Worm (Caenorhabditis elegans): ENCODE results near the gene F49F1.10.

The F49F1.10 gene

ce11 chrIV:4173789-4174188 lies 34.9 kb upstream of the F49F1.10 start, which contains the start of gene rnp-3:
rnp-3 (plus strand) TSS chrIV:4174089.
- TF ChIP-seq skn-1 (tag; optimal IDR thresholded peaks at IDR 0.05): no peak
- TF ChIP-seq unc-30 (tag; optimal IDR thresholded peaks at IDR 0.05): no peak
- TF ChIP-seq lin-35 (GFP tag; optimal IDR thresholded peaks at IDR 0.05): no peak
- no peak for TF ChIP-seq tlp-1 (tag; optimal IDR thresholded peaks at IDR 0.05)
- no peak for TF ChIP-seq fkh-10 (GFP tag; optimal IDR thresholded peaks at IDR 0.05)
- TF ChIP-seq lin-15B (tag; optimal IDR thresholded peaks at IDR 0.05): no peak
- TF ChIP-seq unc-98 (GFP tag; IDR thresholded peaks at IDR 0.05): no peak
- TF ChIP-seq aly-2 (tag; optimal IDR thresholded peaks at IDR 0.05): no peak
- TF ChIP-seq pqm-1 (tag; optimal IDR thresholded peaks at IDR 0.05): no peak
- TF ChIP-seq sup-37 (GFP tag; optimal IDR thresholded peaks at IDR 0.05): no peak
- no peak for TF ChIP-seq ces-1 (GFP tag; optimal IDR thresholded peaks at IDR 0.05)
- TF ChIP-seq elt-3 (tag; optimal IDR thresholded peaks at IDR 0.05): no peak

- no peak for TF ChIP-seq sptf-1 (tag; optimal IDR thresholded peaks at IDR 0.05)
- no peak for TF ChIP-seq ceh-82 (tag; optimal IDR thresholded peaks at IDR 0.05)
- TF ChIP-seq lin-39 (tag; optimal IDR thresholded peaks at IDR 0.05): no peak
- no peak for TF ChIP-seq ama-1 (optimal IDR thresholded peaks at IDR 0.05)
- TF ChIP-seq nhr-84 (tag; optimal IDR thresholded peaks at IDR 0.05): no peak
- no peak for TF ChIP-seq unc-62 (GFP tag; optimal IDR thresholded peaks at IDR 0.05)
- TF ChIP-seq fkh-10 (GFP tag; optimal IDR thresholded peaks at IDR 0.05): no peak
- no peak for TF ChIP-seq ztf-11 (tag; optimal IDR thresholded peaks at IDR 0.05)
- TF ChIP-seq Y116A8C.19 (tag; optimal IDR thresholded peaks at IDR 0.05; ENCODE audit: borderline replicate concordance): no peak
- no peak for TF ChIP-seq aha-1 (tag; optimal IDR thresholded peaks at IDR 0.05)
- no peak for TF ChIP-seq xbp-1 (tag; optimal IDR thresholded peaks at IDR 0.05)
- TF ChIP-seq mef-2 (tag; optimal IDR thresholded peaks at IDR 0.05): no peak
- no peak for TF ChIP-seq ceh-90 (tag; optimal IDR thresholded peaks at IDR 0.05)
- no peak for TF ChIP-seq hpl-2 (GFP tag; optimal IDR thresholded peaks at IDR 0.05)
- no peak for TF ChIP-seq irx-1 (tag; optimal IDR thresholded peaks at IDR 0.05)
These were observed 33.3 kb upstream of the F49F1.10 start for ce11 chrIV:4172242-4172641.

- TF ChIP-seq lir-3 (tag; optimal IDR thresholded peaks at IDR 0.05; ENCODE audit: poor library complexity) (no peak), unc-62 (GFP tag; optimal IDR thresholded peaks at IDR 0.05) (no peak), fkh-10 (GFP tag; optimal IDR thresholded peaks at IDR 0.05) (peak; percentile 1), tbx-2 (tag; optimal IDR thresholded peaks at IDR 0.05) (peak; percentile 60), nhr-19 (GFP tag; conservative IDR thresholded peaks at IDR 0.05) (no peak; the same call in 1 of the 2 replicates), lin-15B (tag; optimal IDR thresholded peaks at IDR 0.05) (peak; percentile 73), nhr-77 (tag; optimal IDR thresholded peaks at IDR 0.05) (no peak), snu-23 (GFP tag; optimal IDR thresholded peaks at IDR 0.05) (no peak), snpc-4 (tag; optimal IDR thresholded peaks at IDR 0.05) (peak; percentile 28), F16B12.6 (tag; optimal IDR thresholded peaks at IDR 0.05) (peak; percentile 52), elt-2 (tag; optimal IDR thresholded peaks at IDR 0.05) (no peak), elt-3 (tag; optimal IDR thresholded peaks at IDR 0.05) (no peak), unc-98 (GFP tag; IDR thresholded peaks at IDR 0.05) (no peak), alr-1 (tag; optimal IDR thresholded peaks at IDR 0.05; ENCODE audit: borderline replicate concordance) (no peak), grh-1 (GFP tag; IDR thresholded peaks at IDR 0.05) (no peak), egl-27 (tag; optimal IDR thresholded peaks at IDR 0.05) (no peak), mef-2 (tag; optimal IDR thresholded peaks at IDR 0.05) (no peak), ztf-11 (tag; optimal IDR thresholded peaks at IDR 0.05) (peak in 1 of 2 experiments; percentile 59), efl-1 (optimal IDR thresholded peaks at IDR 0.05) (peak; percentile 59 to 70), efl-1 (GFP tag; optimal IDR thresholded peaks at IDR 0.05 in 1 of 2) (peak; percentile 72 to 94), nhr-71 (tag; optimal IDR thresholded peaks at IDR 0.05) (peak; percentile 69), jun-1 (tag; optimal IDR thresholded peaks at IDR 0.05) (no peak), pax-3 (tag; optimal IDR thresholded peaks at IDR 0.05) (no peak), nhr-12 (tag; optimal IDR thresholded peaks at IDR 0.05) (no peak), nhr-11 (tag; optimal IDR thresholded peaks at IDR 0.05) (no peak), Y116A8C.19 (tag; optimal IDR thresholded peaks at IDR 0.05; ENCODE audit: borderline replicate concordance) (no peak), nhr-85 (tag) (peak; percentile 84), ceh-63 (GFP tag; optimal IDR thresholded peaks at IDR 0.05) (no peak), aha-1 (tag; optimal IDR thresholded peaks at IDR 0.05) (no peak), lin-39 (tag; optimal IDR thresholded peaks at IDR 0.05) (no peak), tlp-1 (tag; optimal IDR thresholded peaks at IDR 0.05) (no peak), fkh-4 (tag; optimal IDR thresholded peaks at IDR 0.05; ENCODE audit: borderline replicate concordance) (peak; percentile 21), C34B4.2 (tag; optimal IDR thresholded peaks at IDR 0.05) (no peak), nhr-28 (tag; optimal IDR thresholded peaks at IDR 0.05) (no peak)
These were observed 32.7 kb upstream of the F49F1.10 start, which contains the start of the genes K08D10.13 and rnp-2 for ce11 chrIV:4171531-4172163. K08D10.13 (minus strand) TSS chrIV:4171581. rnp-2 (plus strand) TSS chrIV:4172076.
